Fruit fly (Drosophila melanogaster) S2 (cell line): ENCODE measurements around the gene Alg10.

ENCODE experiments used
- CG8478 ChIP-seq: fragments of >200 bp; optimal IDR thresholded peaks from 2 replicates; lab custom pipeline; 2018
- CTCF ChIP-seq, 2 experiments: fragments of >200 bp; optimal IDR thresholded peaks; 2 replicates each; lab custom pipeline; 2018

dm6 chr3L:11210517-11210916, 45.7 kb downstream of the Alg10 start, which contains the start of the genes Ube3a and CG7600:
- no peak for TF ChIP-seq CG8478 (lab: Kevin White, UChicago)
- peak in 1 of 2 experiments; percentile 54 for TF ChIP-seq CTCF (optimal IDR thresholded peaks at IDR 0.05; lab: Kevin White, UChicago)
